Worm (Caenorhabditis elegans): ENCODE data around the gene sri-4.
A peak's percentile ranks its signal among the peaks of the same experiment; 100 is the strongest.
"Not testable (repeated sequence)": the region's sequence is repeated elsewhere in the genome, so short reads cannot be mapped to it uniquely, and the experiment has no call there.

sri-4 gene

ce11 chrV:748044-748443 is at the start of gene sri-4:
Gene sri-4 (plus strand): TSS chrV:748344.
- TF ChIP-seq daf-16 (GFP tag; optimal IDR thresholded peaks at IDR 0.05) (no peak), daf-16 (tag; optimal IDR thresholded peaks at IDR 0.05) (no peak), lin-39 (tag; optimal IDR thresholded peaks at IDR 0.05) (no peak), lsy-2 (tag; optimal IDR thresholded peaks at IDR 0.05) (no peak), zfp-3 (GFP tag; conservative IDR thresholded peaks at IDR 0.05) (no peak), hlh-30 (tag; optimal IDR thresholded peaks at IDR 0.05; ENCODE audit: insufficient read depth) (no peak), gei-8 (GFP tag; optimal IDR thresholded peaks at IDR 0.05) (no peak), unc-39 (tag; optimal IDR thresholded peaks at IDR 0.05) (no peak), F44E2.7 (GFP tag; IDR thresholded peaks at IDR 0.05) (no peak), Y48G9A.11 (GFP tag; IDR thresholded peaks at IDR 0.05) (no peak), F26F4.8 (GFP tag; conservative IDR thresholded peaks at IDR 0.05) (no peak), D1046.2 (GFP tag; IDR thresholded peaks at IDR 0.05) (no peak), dmd-8 (GFP tag; IDR thresholded peaks at IDR 0.05) (no peak), attf-4 (tag; optimal IDR thresholded peaks at IDR 0.05) (no peak), T26A8.4 (GFP tag; IDR thresholded peaks at IDR 0.05) (no peak), mep-1 (tag; optimal IDR thresholded peaks at IDR 0.05) (no peak)

ce11 chrV:699051-699450 is 49.1 kb upstream of the sri-4 start:
- TF ChIP-seq hmg-1.1 (GFP tag; IDR thresholded peaks at IDR 0.05), result no peak
- TF ChIP-seq zip-2 (tag; optimal IDR thresholded peaks at IDR 0.05), result peak; percentile 92

ce11 chrV:699489-700129 is 48.5 kb upstream of the sri-4 start, which contains the start of the genes ugt-29 and srx-5:
Gene ugt-29 (minus strand): TSS chrV:699589.
Gene srx-5 (plus strand): TSS chrV:700079.
- TF ChIP-seq egl-27 (tag; optimal IDR thresholded peaks at IDR 0.05) (no peak), dmd-6 (GFP tag; IDR thresholded peaks at IDR 0.05) (0 out of 2 replicates have a peak, but pooled peaks have one; percentile 27)

ce11 chrV:702260-702659 is 45.9 kb upstream of the sri-4 start, which contains the start of gene srbc-37:
Gene srbc-37 (plus strand): TSS chrV:702560.
- TF ChIP-seq nhr-76 (tag; optimal IDR thresholded peaks at IDR 0.05), result no peak
- TF ChIP-seq ceh-32 (tag; optimal IDR thresholded peaks at IDR 0.05; ENCODE audit: poor library complexity), result no peak
- no peak for TF ChIP-seq F26F4.8 (GFP tag; conservative IDR thresholded peaks at IDR 0.05)

- peak; percentile 88 for TF ChIP-seq dmd-8 (GFP tag; IDR thresholded peaks at IDR 0.05)
- 0 out of 2 replicates have a peak, but pooled peaks have one; percentile 34 for TF ChIP-seq Y48G9A.11 (GFP tag; IDR thresholded peaks at IDR 0.05)
- TF ChIP-seq lin-1 (GFP tag; IDR thresholded peaks at IDR 0.05), result peak; percentile 51; the same call in 1 of the 2 replicates
- TF ChIP-seq tra-1 (GFP tag; IDR thresholded peaks at IDR 0.05), result peak; percentile 59; the same call in 1 of the 2 replicates
- peak; percentile 57; the same call in 1 of the 2 replicates for TF ChIP-seq php-3 (GFP tag; IDR thresholded peaks at IDR 0.05)
- peak; percentile 71; the same call in 1 of the 2 replicates for TF ChIP-seq F26F4.8 (GFP tag; conservative IDR thresholded peaks at IDR 0.05)
- TF ChIP-seq nhr-41 (GFP tag; IDR thresholded peaks at IDR 0.05), result peak; percentile 11; the same call in 1 of the 2 replicates
- peak; percentile 73 for TF ChIP-seq vab-7 (GFP tag; IDR thresholded peaks at IDR 0.05)
- TF ChIP-seq Y75B8A.6 (GFP tag; IDR thresholded peaks at IDR 0.05), result 0 out of 2 replicates have a peak, but pooled peaks have one; percentile 24
- TF ChIP-seq ctbp-1 (GFP tag; IDR thresholded peaks at IDR 0.05), result peak; percentile 48; the same call in 1 of the 2 replicates
- TF ChIP-seq lim-7 (GFP tag; IDR thresholded peaks at IDR 0.05), result peak; percentile 87
- 0 out of 2 replicates have a peak, but pooled peaks have one; percentile 28 for TF ChIP-seq Y105C5A.15 (GFP tag; IDR thresholded peaks at IDR 0.05)
- peak; percentile 51; the same call in 1 of the 2 replicates for TF ChIP-seq pha-4 (GFP tag; IDR thresholded peaks at IDR 0.05)
- not testable (repeated sequence) for TF ChIP-seq pha-4 (tag; optimal IDR thresholded peaks at IDR 0.05)
- TF ChIP-seq dmd-6 (GFP tag; IDR thresholded peaks at IDR 0.05), result peak; percentile 51
- peak; percentile 66 for TF ChIP-seq hmg-1.1 (GFP tag; IDR thresholded peaks at IDR 0.05)
- peak; percentile 68 for TF ChIP-seq arid-1 (GFP tag; conservative IDR thresholded peaks at IDR 0.05)
- TF ChIP-seq D1046.2 (GFP tag; IDR thresholded peaks at IDR 0.05), result 0 out of 2 replicates have a peak, but pooled peaks have one; percentile 65
Observed at ce11 chrV:706449-706848, 41.7 kb upstream of the sri-4 start.

Measured in whole organism, L4 larva.